Fruit fly (Drosophila melanogaster): ENCODE measurements around the gene Polr3D.
A peak's percentile ranks its signal among the peaks of the same experiment; 100 is the strongest.

Gene Polr3D

dm6 chr3L:18144620-18145019, 35.2 kb upstream of the Polr3D start (continued):
- TF ChIP-seq CG12391 (tag; optimal IDR thresholded peaks at IDR 0.05) (no peak), al (GFP tag; IDR thresholded peaks at IDR 0.05) (no peak), ttk (GFP tag; IDR thresholded peaks at IDR 0.05) (no peak), zfh2 (GFP tag; optimal IDR thresholded peaks at IDR 0.05) (no peak), CG2889 (GFP tag; IDR thresholded peaks at IDR 0.05) (no peak), CrebB (tag; optimal IDR thresholded peaks at IDR 0.05) (peak; percentile 39), Bdp1 (GFP tag; optimal IDR thresholded peaks at IDR 0.05) (no peak), CG1233 (GFP tag; optimal IDR thresholded peaks at IDR 0.05) (no peak), CG2875 (GFP tag; optimal IDR thresholded peaks at IDR 0.05) (peak; percentile 30), CG4360 (GFP tag; IDR thresholded peaks at IDR 0.05) (no peak), usp (GFP tag; optimal IDR thresholded peaks at IDR 0.05) (no peak), CG31224 (GFP tag; IDR thresholded peaks at IDR 0.05) (no peak), luna (GFP tag; optimal IDR thresholded peaks at IDR 0.05) (no peak), CG16863 (GFP tag; optimal IDR thresholded peaks at IDR 0.05) (no peak), Opbp (GFP tag; IDR thresholded peaks at IDR 0.05; ENCODE audit: partially characterized antibody) (no peak), cg (GFP tag; optimal IDR thresholded peaks at IDR 0.05) (no peak), CG9797 (GFP tag; optimal IDR thresholded peaks at IDR 0.05) (no peak), CG17568 (GFP tag; optimal IDR thresholded peaks at IDR 0.05) (peak; percentile 10), Hmr (GFP tag; optimal IDR thresholded peaks at IDR 0.05) (peak; percentile 63), CG31365 (tag; optimal IDR thresholded peaks at IDR 0.05) (no peak), CoRest (tag; optimal IDR thresholded peaks at IDR 0.05) (no peak), Oaz (GFP tag; IDR thresholded peaks at IDR 0.05) (no peak), CG13296 (GFP tag; optimal IDR thresholded peaks at IDR 0.05) (peak; percentile 28), CG10431 (GFP tag; optimal IDR thresholded peaks at IDR 0.05) (no peak), odd (GFP tag; optimal IDR thresholded peaks at IDR 0.05) (no peak), so (GFP tag; IDR thresholded peaks at IDR 0.05) (no peak), esg (GFP tag; conservative IDR thresholded peaks at IDR 0.05) (no peak), klu (GFP tag; IDR thresholded peaks at IDR 0.05) (no peak), Mrtf (GFP tag; IDR thresholded peaks at IDR 0.05) (no peak), CG8290 (GFP tag; optimal IDR thresholded peaks at IDR 0.05) (no peak), CG8290 (tag; optimal IDR thresholded peaks at IDR 0.05) (peak in 1 of 2 experiments; percentile 48), chinmo (GFP tag; IDR thresholded peaks at IDR 0.05; ENCODE audit: partially characterized antibody) (peak; percentile 77; the same call in 1 of the 4 replicates), ssp (GFP tag; IDR thresholded peaks at IDR 0.05) (no peak), CG12942 (GFP tag; optimal IDR thresholded peaks at IDR 0.05) (no peak), MESR4 (GFP tag; optimal IDR thresholded peaks at IDR 0.05) (no peak), Fer3 (tag; optimal IDR thresholded peaks at IDR 0.05) (no peak), nmo (GFP tag; optimal IDR thresholded peaks at IDR 0.05) (no peak), sisA (GFP tag; IDR thresholded peaks at IDR 0.05) (no peak), btn (GFP tag; optimal IDR thresholded peaks at IDR 0.05) (no peak), Jarid2 (GFP tag; optimal IDR thresholded peaks at IDR 0.05) (no peak)

- TF ChIP-seq HLH4C (GFP tag; IDR thresholded peaks at IDR 0.05; ENCODE audit: partially characterized antibody) (no peak), eve (GFP tag; optimal IDR thresholded peaks at IDR 0.05) (peak in 1 of 2 experiments; percentile 17), HLH3B (GFP tag; IDR thresholded peaks at IDR 0.05) (no peak), gt (GFP tag; IDR thresholded peaks at IDR 0.05) (no peak), CG2678 (tag; optimal IDR thresholded peaks at IDR 0.05) (peak; percentile 11), Dp (GFP tag; optimal IDR thresholded peaks at IDR 0.05) (no peak), tup (GFP tag; optimal IDR thresholded peaks at IDR 0.05) (no peak), CG11456 (GFP tag; IDR thresholded peaks at IDR 0.05) (no peak), NFAT (GFP tag; IDR thresholded peaks at IDR 0.05) (no peak), dmrt99B (tag; optimal IDR thresholded peaks at IDR 0.05) (peak; percentile 10), CG10565 (GFP tag; optimal IDR thresholded peaks at IDR 0.05) (no peak), CG10209 (GFP tag; optimal IDR thresholded peaks at IDR 0.05) (peak; percentile 1), PHDP (tag; optimal IDR thresholded peaks at IDR 0.05) (peak; percentile 7), Ssrp (tag; optimal IDR thresholded peaks at IDR 0.05) (no peak)
Measured at dm6 chr3L:18142969-18143368, 33.6 kb upstream of the Polr3D start.
